Fruit fly (Drosophila melanogaster) whole organism, prepupa: ENCODE measurements around the gene CG46394.

Source experiments
- Blimp-1 ChIP-seq: fragments of 200-800 bp; sonication (Bioruptor generic); optimal IDR thresholded peaks from 3 replicates; lab custom pipeline; 2017; ENCODE audit warnings: missing biosample characterization, missing genetic modification characterization, mild to moderate bottlenecking, moderate library complexity, missing genetic modification reagents
- CG3032 ChIP-seq: fragments of 200-800 bp; optimal IDR thresholded peaks from 2 replicates; lab custom pipeline; 2019; ENCODE audit warnings: missing biosample characterization, mild to moderate bottlenecking, missing genetic modification characterization, moderate library complexity
- CG6276 ChIP-seq: fragments of 200-800 bp; sonication (Bioruptor generic); optimal IDR thresholded peaks from 2 replicates; lab custom pipeline; 2017; ENCODE audit warnings: missing biosample characterization, mild to moderate bottlenecking, missing genetic modification characterization
- CG6854 ChIP-seq: fragments of 200-800 bp; sonication (Bioruptor generic); optimal IDR thresholded peaks from 2 replicates; lab custom pipeline; 2017; ENCODE audit warnings: missing biosample characterization, mild to moderate bottlenecking, missing genetic modification characterization
- CG8119 ChIP-seq: fragments of 200-800 bp; sonication (Bioruptor generic); IDR thresholded peaks from 3 replicates; pipeline ENCODE4 v1.3.6; 2022; ENCODE audit warnings: missing biosample characterization, missing genetic modification characterization
- Gug ChIP-seq: fragments of 200-800 bp; sonication (Bioruptor generic); IDR thresholded peaks from 2 replicates; pipeline ENCODE4 v1.3.6; 2022; ENCODE audit warnings: missing biosample characterization, missing genetic modification characterization
- Hr39 ChIP-seq: fragments of 200-800 bp; sonication (Bioruptor generic); optimal IDR thresholded peaks from 2 replicates; lab custom pipeline; 2016; ENCODE audit warnings: missing biosample characterization, missing genetic modification characterization
- Hr4 ChIP-seq: fragments of 200-800 bp; sonication (Bioruptor generic); optimal IDR thresholded peaks from 3 replicates; lab custom pipeline; 2016; ENCODE audit warnings: missing biosample characterization, missing genetic modification characterization
- achi ChIP-seq: fragments of 200-800 bp; sonication (Bioruptor generic); optimal IDR thresholded peaks from 3 replicates; lab custom pipeline; 2016; ENCODE audit warnings: missing biosample characterization, missing genetic modification characterization

DNA sequence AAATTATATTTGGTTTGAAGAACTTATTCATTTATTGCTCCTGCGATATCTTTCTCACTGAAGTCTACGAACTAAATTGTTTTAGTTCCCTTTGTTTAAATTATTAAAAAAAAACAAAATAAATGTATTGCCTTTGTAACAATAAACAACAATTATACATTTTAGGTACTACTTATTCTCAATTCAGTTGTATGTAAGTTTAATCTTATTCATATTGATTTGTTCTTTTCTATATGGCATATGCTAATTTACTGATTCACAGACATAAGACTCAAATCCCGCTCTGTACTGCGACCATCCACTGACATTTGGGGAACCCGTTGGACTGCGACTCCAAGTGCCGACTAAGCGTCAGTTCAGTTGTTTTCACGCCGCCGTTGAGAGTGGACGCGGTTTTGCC is 30.9 kb downstream of the CG46394 start, which contains the start of gene CG32091:
- TF ChIP-seq Hr39 (GFP tag; lab: Kevin White, UChicago) (no peak), Hr4 (GFP tag; lab: Kevin White, UChicago) (no peak), Blimp-1 (GFP tag; lab: Kevin White, UChicago) (no peak), achi (no peak), Gug (GFP tag; lab: Robert Waterston, UW) (no peak), CG6276 (GFP tag; lab: Kevin White, UChicago) (no peak), CG6854 (GFP tag; lab: Kevin White, UChicago) (no peak), CG3032 (tag; lab: Kevin White, UChicago) (no peak), CG8119 (GFP tag; lab: Robert Waterston, UW) (no peak)
